Fruit fly (Drosophila melanogaster) whole organism, embryonic: ENCODE data around the gene Idh3g.

Experiments used
- Awh ChIP-seq: fragments of 200-800 bp; sonication (Bioruptor generic); IDR thresholded peaks from 2 replicates; pipeline ENCODE4, ENCODE4 v1.3.6; 2022; ENCODE audit warnings: missing biosample characterization, missing genetic modification characterization
- CG1024 ChIP-seq: fragments of 200-800 bp; sonication (Bioruptor generic); IDR thresholded peaks from 2 replicates; pipeline ENCODE4 v1.3.6; 2022; ENCODE audit warnings: missing biosample characterization, missing genetic modification characterization
- CG10654 ChIP-seq: fragments of 200-800 bp; sonication (Bioruptor generic); optimal IDR thresholded peaks from 2 replicates; lab custom pipeline; 2016; ENCODE audit warnings: missing biosample characterization, missing genetic modification characterization
- CG1233 ChIP-seq: fragments of 200-800 bp; sonication (Bioruptor generic); optimal IDR thresholded peaks from 4 replicates; lab custom pipeline; 2018; ENCODE audit warnings: missing biosample characterization, mild to moderate bottlenecking, missing genetic modification characterization
- CG13123 ChIP-seq: fragments of 200-800 bp; sonication (Bioruptor generic); optimal IDR thresholded peaks from 2 replicates; lab custom pipeline; 2016; ENCODE audit warnings: missing biosample characterization, missing genetic modification characterization
- CG15601 ChIP-seq: fragments of 200-800 bp; sonication (Bioruptor generic); optimal IDR thresholded peaks from 3 replicates; lab custom pipeline; 2019; ENCODE audit warnings: missing biosample characterization, mild to moderate bottlenecking, missing genetic modification characterization, moderate library complexity
- CG16813 ChIP-seq: fragments of 200-800 bp; sonication (Bioruptor generic); IDR thresholded peaks from 3 replicates; pipeline ENCODE4 v1.3.6; 2022; ENCODE audit warnings: missing biosample characterization, missing genetic modification characterization; ENCODE audit not compliant: partially characterized antibody
- CG18599 ChIP-seq: fragments of 200-800 bp; sonication (Bioruptor generic); optimal IDR thresholded peaks from 3 replicates; lab custom pipeline; 2017; ENCODE audit warnings: missing biosample characterization, missing genetic modification characterization, mild to moderate bottlenecking, moderate library complexity, missing genetic modification reagents
- CG2199 ChIP-seq: fragments of 200-800 bp; sonication (Bioruptor generic); IDR thresholded peaks from 3 replicates; pipeline ENCODE4 v1.3.6; 2022; ENCODE audit warnings: missing biosample characterization, missing genetic modification characterization
- CG2875 ChIP-seq: fragments of 200-800 bp; sonication (Bioruptor generic); optimal IDR thresholded peaks from 2 replicates; lab custom pipeline; 2017; ENCODE audit warnings: missing biosample characterization, mild to moderate bottlenecking, missing genetic modification characterization, missing genetic modification reagents
- CG30403 ChIP-seq: fragments of 200-800 bp; sonication (Bioruptor generic); optimal IDR thresholded peaks from 3 replicates; lab custom pipeline; 2016; ENCODE audit warnings: missing biosample characterization, missing genetic modification characterization
- CG6254 ChIP-seq: fragments of 200-800 bp; sonication (Bioruptor generic); optimal IDR thresholded peaks from 3 replicates; lab custom pipeline; 2017; ENCODE audit warnings: mild to moderate bottlenecking, missing biosample characterization, missing genetic modification reagents, missing genetic modification characterization
- CG7745 ChIP-seq: fragments of 200-800 bp; sonication (Bioruptor generic); optimal IDR thresholded peaks from 2 replicates; lab custom pipeline; 2018; ENCODE audit warnings: missing biosample characterization, mild to moderate bottlenecking, missing genetic modification characterization, moderate library complexity
- CG7839 ChIP-seq: fragments of 200-800 bp; sonication (Bioruptor generic); optimal IDR thresholded peaks from 3 replicates; lab custom pipeline; 2018; ENCODE audit warnings: missing biosample characterization, mild to moderate bottlenecking, missing genetic modification characterization, moderate library complexity
- CG7963 ChIP-seq: fragments of 200-800 bp; sonication (Bioruptor generic); IDR thresholded peaks from 3 replicates; pipeline ENCODE4 v1.3.6; 2022; ENCODE audit warnings: missing biosample characterization, missing genetic modification characterization; ENCODE audit not compliant: partially characterized antibody
- CG9609 ChIP-seq: fragments of 200-800 bp; sonication (Bioruptor generic); optimal IDR thresholded peaks from 3 replicates; lab custom pipeline; 2016; ENCODE audit warnings: missing biosample characterization, missing genetic modification characterization
- CG9797 ChIP-seq: fragments of 200-800 bp; sonication (Bioruptor generic); optimal IDR thresholded peaks from 3 replicates; lab custom pipeline; 2018; ENCODE audit warnings: missing biosample characterization, mild to moderate bottlenecking, missing genetic modification characterization
- CkIIα-i1 ChIP-seq: fragments of 200-800 bp; sonication (Bioruptor generic); IDR thresholded peaks from 2 replicates; pipeline ENCODE4 v1.3.6; 2022; ENCODE audit warnings: missing biosample characterization, missing genetic modification characterization
- D19A ChIP-seq: fragments of 200-800 bp; optimal IDR thresholded peaks from 3 replicates; lab custom pipeline; 2019; ENCODE audit warnings: missing biosample characterization, mild to moderate bottlenecking, missing genetic modification characterization, moderate library complexity
- Dfd ChIP-seq, 2 experiments: fragments of >200 bp; optimal IDR thresholded peaks; 2 replicates each; lab custom pipeline; 2017; ENCODE audit warnings: missing biosample characterization in 2 of 2, missing genetic modification characterization in 2 of 2
- Dip2 ChIP-seq: fragments of 200-800 bp; sonication (Bioruptor generic); IDR thresholded peaks from 2 replicates; pipeline ENCODE4 v1.3.6; 2022; ENCODE audit warnings: missing biosample characterization, missing genetic modification characterization
- Dp ChIP-seq: fragments of 200-800 bp; sonication (Bioruptor generic); optimal IDR thresholded peaks from 2 replicates; lab custom pipeline; 2018; ENCODE audit warnings: missing biosample characterization, mild to moderate bottlenecking, missing genetic modification characterization, moderate library complexity
- Elba2 ChIP-seq: fragments of 200-800 bp; sonication (Bioruptor generic); optimal IDR thresholded peaks from 3 replicates; lab custom pipeline; 2016; ENCODE audit warnings: missing biosample characterization, missing genetic modification characterization
- Fer1 ChIP-seq: fragments of 200-800 bp; sonication (Bioruptor generic); optimal IDR thresholded peaks from 2 replicates; lab custom pipeline; 2017; ENCODE audit warnings: missing biosample characterization, mild to moderate bottlenecking, missing genetic modification characterization
- HLHmδ ChIP-seq: fragments of 200-800 bp; sonication (Bioruptor generic); optimal IDR thresholded peaks from 2 replicates; lab custom pipeline; 2018; ENCODE audit warnings: missing biosample characterization, mild to moderate bottlenecking, missing genetic modification characterization, moderate library complexity
- Lpt ChIP-seq: fragments of >200 bp; optimal IDR thresholded peaks from 2 replicates; lab custom pipeline; 2018; ENCODE audit warnings: missing biosample characterization, missing genetic modification characterization
- NfI ChIP-seq: fragments of 200-800 bp; sonication (Bioruptor generic); optimal IDR thresholded peaks from 3 replicates; lab custom pipeline; 2018; ENCODE audit warnings: missing biosample characterization, mild to moderate bottlenecking, missing genetic modification characterization, moderate library complexity
- Ptx1 ChIP-seq: fragments of 200-800 bp; sonication (Bioruptor generic); IDR thresholded peaks from 2 replicates; pipeline ENCODE4 v1.3.6; 2022; ENCODE audit warnings: missing biosample characterization, missing genetic modification characterization
- Scr ChIP-seq: fragments of 200-800 bp; sonication (Bioruptor generic); IDR thresholded peaks from 2 replicates; pipeline ENCODE4 v1.3.6; 2022; ENCODE audit warnings: missing biosample characterization, missing genetic modification characterization; ENCODE audit not compliant: partially characterized antibody
- YL-1 ChIP-seq: fragments of 200-800 bp; sonication (Bioruptor generic); optimal IDR thresholded peaks from 3 replicates; lab custom pipeline; 2017; ENCODE audit warnings: missing biosample characterization, mild to moderate bottlenecking, missing genetic modification characterization
- amos ChIP-seq: fragments of 200-800 bp; sonication (Bioruptor generic); IDR thresholded peaks from 2 replicates; pipeline ENCODE4 v1.3.6; 2022; ENCODE audit warnings: missing biosample characterization, missing genetic modification characterization; ENCODE audit not compliant: partially characterized antibody
- bigmax ChIP-seq: fragments of 200-800 bp; sonication (Bioruptor generic); optimal IDR thresholded peaks from 2 replicates; lab custom pipeline; 2018; ENCODE audit warnings: missing biosample characterization, mild to moderate bottlenecking, missing genetic modification characterization
- cato ChIP-seq: fragments of 200-800 bp; sonication (Bioruptor generic); optimal IDR thresholded peaks from 2 replicates; lab custom pipeline; 2016; ENCODE audit warnings: missing biosample characterization, missing genetic modification characterization, borderline replicate concordance
- disco-r ChIP-seq: fragments of 200-800 bp; sonication (Bioruptor generic); optimal IDR thresholded peaks from 2 replicates; lab custom pipeline; 2016; ENCODE audit warnings: missing biosample characterization, missing genetic modification characterization
- dmrt11E ChIP-seq: fragments of 200-800 bp; sonication (Bioruptor generic); optimal IDR thresholded peaks from 3 replicates; lab custom pipeline; 2018; ENCODE audit warnings: missing biosample characterization, mild to moderate bottlenecking, missing genetic modification characterization, moderate library complexity
- ftz-f1 ChIP-seq: fragments of 200-800 bp; sonication (Bioruptor generic); optimal IDR thresholded peaks from 2 replicates; lab custom pipeline; 2016; ENCODE audit warnings: missing biosample characterization, missing genetic modification characterization
- gce ChIP-seq: fragments of 200-800 bp; sonication (Bioruptor generic); IDR thresholded peaks from 3 replicates; pipeline ENCODE4 v1.3.6; 2022; ENCODE audit warnings: missing biosample characterization, missing genetic modification characterization
- hb ChIP-seq: fragments of 200-800 bp; sonication (Bioruptor generic); IDR thresholded peaks from 3 replicates; pipeline ENCODE4 v1.3.6; 2022; ENCODE audit warnings: missing biosample characterization, missing genetic modification characterization; ENCODE audit not compliant: partially characterized antibody
- insv ChIP-seq, 2 experiments: fragments of 200-800 bp; sonication (Bioruptor generic); optimal IDR thresholded peaks; 3 replicates each; lab custom pipeline; 2016 to 2018; ENCODE audit warnings: missing biosample characterization in 2 of 2, missing genetic modification characterization in 2 of 2
- kay ChIP-seq: fragments of 200-800 bp; sonication (Bioruptor generic); optimal IDR thresholded peaks from 2 replicates; lab custom pipeline; 2016; ENCODE audit warnings: missing biosample characterization, missing genetic modification characterization
- lab ChIP-seq: fragments of 200-800 bp; sonication (Bioruptor generic); optimal IDR thresholded peaks from 3 replicates; lab custom pipeline; 2017; ENCODE audit warnings: missing biosample characterization, missing genetic modification characterization, mild to moderate bottlenecking, moderate library complexity, missing genetic modification reagents
- lilli ChIP-seq: fragments of 200-800 bp; sonication (Bioruptor generic); optimal IDR thresholded peaks from 3 replicates; lab custom pipeline; 2016; ENCODE audit warnings: missing biosample characterization, missing genetic modification characterization
- maf-S ChIP-seq: fragments of 200-800 bp; sonication (Bioruptor generic); optimal IDR thresholded peaks from 2 replicates; lab custom pipeline; 2016; ENCODE audit warnings: missing biosample characterization, missing genetic modification characterization
- pzg ChIP-seq: fragments of 200-800 bp; sonication (Bioruptor generic); optimal IDR thresholded peaks from 3 replicates; lab custom pipeline; 2018; ENCODE audit warnings: missing biosample characterization, mild to moderate bottlenecking, missing genetic modification characterization, moderate library complexity
- shn ChIP-seq: fragments of 200-800 bp; sonication (Bioruptor generic); optimal IDR thresholded peaks from 3 replicates; lab custom pipeline; 2016; ENCODE audit warnings: missing biosample characterization, missing genetic modification characterization
- slbo ChIP-seq: fragments of 200-800 bp; sonication (Bioruptor generic); IDR thresholded peaks from 2 replicates; pipeline ENCODE4 v1.3.6; 2022; ENCODE audit warnings: missing biosample characterization, missing genetic modification characterization
- sr ChIP-seq: fragments of 200-800 bp; sonication (Bioruptor generic); IDR thresholded peaks from 3 replicates; pipeline ENCODE4 v1.3.6; 2022; ENCODE audit warnings: missing biosample characterization, missing genetic modification characterization
- sug ChIP-seq: fragments of 200-800 bp; optimal IDR thresholded peaks from 2 replicates; lab custom pipeline; 2019; ENCODE audit warnings: missing biosample characterization, mild to moderate bottlenecking, missing genetic modification characterization, moderate library complexity
- tup ChIP-seq: fragments of 200-800 bp; sonication (Bioruptor generic); optimal IDR thresholded peaks from 2 replicates; lab custom pipeline; 2016; ENCODE audit warnings: missing biosample characterization, mild to moderate bottlenecking, missing genetic modification characterization, moderate library complexity
- wor ChIP-seq: fragments of 200-800 bp; sonication (Bioruptor generic); IDR thresholded peaks from 2 replicates; pipeline ENCODE4 v1.3.6; 2022; ENCODE audit warnings: missing biosample characterization, missing genetic modification characterization
- zf30C ChIP-seq: fragments of 200-800 bp; sonication (Bioruptor generic); optimal IDR thresholded peaks from 3 replicates; lab custom pipeline; 2018; ENCODE audit warnings: missing biosample characterization, mild to moderate bottlenecking, missing genetic modification characterization

Idh3g gene

dm6 chr3R:25640463-25640862, 40.2 kb upstream of the Idh3g start (continued):
- peak; percentile 2 for TF ChIP-seq CG9609 (GFP tag; lab: Kevin White, UChicago)
- no peak for TF ChIP-seq sr
- no peak for TF ChIP-seq CG7963 (GFP tag; lab: Robert Waterston, UW)
- 0 out of 2 replicates have a peak, but pooled peaks have one; percentile 11 for TF ChIP-seq wor (GFP tag; lab: Robert Waterston, UW)
- no peak for TF ChIP-seq CG16813
- TF ChIP-seq CG7839 = peak; percentile 70
- TF ChIP-seq CG7745 (tag; lab: Kevin White, UChicago) = no peak
- peak; percentile 53 for TF ChIP-seq slbo (GFP tag; lab: Robert Waterston, UW)
- no peak for TF ChIP-seq pzg
- TF ChIP-seq CG18599 (GFP tag; lab: Kevin White, UChicago) = peak; percentile 46
- no peak for TF ChIP-seq Dip2 (GFP tag; lab: Robert Waterston, UW)
- TF ChIP-seq CG2875 (GFP tag; lab: Kevin White, UChicago) = peak; percentile 7
- no peak for TF ChIP-seq YL-1 (GFP tag; lab: Kevin White, UChicago)
- no peak for TF ChIP-seq Fer1 (GFP tag; lab: Kevin White, UChicago)
- TF ChIP-seq shn (GFP tag; lab: Kevin White, UChicago) = no peak
- TF ChIP-seq HLHmδ = no peak
- no peak for TF ChIP-seq ftz-f1 (GFP tag; lab: Kevin White, UChicago)
- TF ChIP-seq CG13123 (GFP tag; lab: Kevin White, UChicago) = no peak
- no peak for TF ChIP-seq sug (tag; lab: Kevin White, UChicago)
- no peak for TF ChIP-seq insv (GFP tag; optimal IDR thresholded peaks at IDR 0.05; lab: Kevin White, UChicago)
- peak; percentile 36 for TF ChIP-seq CG6254 (GFP tag; lab: Kevin White, UChicago)
- no peak for TF ChIP-seq Dp (GFP tag; lab: Kevin White, UChicago)
- no peak for TF ChIP-seq CG2199
- no peak for TF ChIP-seq Dfd (GFP tag; optimal IDR thresholded peaks at IDR 0.05; lab: Kevin White, UChicago)
- TF ChIP-seq CG15601 (tag; lab: Kevin White, UChicago) = no peak
- no peak for TF ChIP-seq disco-r (GFP tag; lab: Kevin White, UChicago)
- 0 out of 3 replicates have a peak, but pooled peaks have one; percentile 23 for TF ChIP-seq gce (GFP tag; lab: Robert Waterston, UW)
- TF ChIP-seq cato = no peak
- TF ChIP-seq CG10654 (GFP tag; lab: Kevin White, UChicago) = peak; percentile 38
- no peak for TF ChIP-seq CkIIα-i1 (GFP tag; lab: Robert Waterston, UW)
- peak; percentile 48 for TF ChIP-seq lilli
- peak; percentile 53 for TF ChIP-seq CG30403 (GFP tag; lab: Kevin White, UChicago)
- TF ChIP-seq Scr (GFP tag; lab: Robert Waterston, UW) = no peak
- peak; percentile 56 for TF ChIP-seq D19A (tag; lab: Kevin White, UChicago)
- no peak for TF ChIP-seq CG1233 (GFP tag; lab: Kevin White, UChicago)
- no peak for TF ChIP-seq hb
- no peak for TF ChIP-seq Elba2 (GFP tag; lab: Kevin White, UChicago)
- TF ChIP-seq amos (GFP tag; lab: Robert Waterston, UW) = no peak
- TF ChIP-seq tup (GFP tag; lab: Kevin White, UChicago) = no peak
- no peak for TF ChIP-seq NfI (GFP tag; lab: Kevin White, UChicago)
- peak; percentile 52; the same call in 1 of the 2 replicates for TF ChIP-seq Awh (GFP tag; lab: Robert Waterston, UW)
- no peak for TF ChIP-seq CG1024 (GFP tag; lab: Robert Waterston, UW)
- TF ChIP-seq kay (GFP tag; lab: Kevin White, UChicago) = no peak
- TF ChIP-seq CG9797 (GFP tag; lab: Kevin White, UChicago) = no peak
- TF ChIP-seq Ptx1 (GFP tag; lab: Robert Waterston, UW) = peak; percentile 64; the same call in 1 of the 2 replicates
- no peak for TF ChIP-seq bigmax (GFP tag; lab: Kevin White, UChicago)
- TF ChIP-seq Lpt = no peak
- TF ChIP-seq zf30C (GFP tag; lab: Kevin White, UChicago) = peak; percentile 81
- no peak for TF ChIP-seq maf-S (GFP tag; lab: Kevin White, UChicago)
- peak; percentile 75 for TF ChIP-seq dmrt11E (tag; lab: Kevin White, UChicago)
- TF ChIP-seq lab (GFP tag; lab: Kevin White, UChicago) = peak; percentile 38
